Worm (Caenorhabditis elegans) whole organism, L1 larva: Measurements from ENCODE around the gene cbp-2.

ENCODE experiments used
- irx-1 ChIP-seq: sonication (generic microtip); optimal IDR thresholded peaks from 2 replicates; lab custom pipeline; 2016; ENCODE audit warnings: missing genetic modification characterization, missing compliant biosample characterization
- nhr-76 ChIP-seq: sonication (generic microtip); optimal IDR thresholded peaks from 2 replicates; lab custom pipeline; 2017; ENCODE audit warnings: missing biosample characterization, missing genetic modification characterization
- nhr-85 ChIP-seq: sonication (generic microtip); peaks from one replicate; lab custom pipeline; 2016; ENCODE audit warnings: missing genetic modification characterization, inconsistent platforms, missing compliant biosample characterization
- pqm-1 ChIP-seq: sonication (generic microtip); optimal IDR thresholded peaks from 3 replicates; lab custom pipeline; 2017; ENCODE audit warnings: missing biosample characterization, missing genetic modification characterization

- TF ChIP-seq nhr-76 (tag; lab: Kevin White, UChicago) (no peak), nhr-85 (tag; lab: Kevin White, UChicago) (no peak), pqm-1 (tag; lab: Kevin White, UChicago) (no peak), irx-1 (no peak)
Observed at ce11 chrIII:9891324-9891723, 31.6 kb upstream of the cbp-2 start, which contains the start of gene alg-4.
